Worm (Caenorhabditis elegans) whole organism, early embryonic: ENCODE measurements around the gene srh-258.

ENCODE experiments used
- ama-1 ChIP-seq: fragments of 150-350 bp; optimal IDR thresholded peaks from 2 replicates; lab custom pipeline; 2014
- ets-7 ChIP-seq: sonication (generic microtip); optimal IDR thresholded peaks from 2 replicates; lab custom pipeline; 2016; ENCODE audit warnings: missing genotype, missing genetic modification characterization, missing compliant biosample characterization
- hmbx-1 ChIP-seq: sonication (generic microtip); optimal IDR thresholded peaks from 2 replicates; lab custom pipeline; 2016; ENCODE audit warnings: mild to moderate bottlenecking, missing genetic modification characterization, missing compliant biosample characterization

DNA sequence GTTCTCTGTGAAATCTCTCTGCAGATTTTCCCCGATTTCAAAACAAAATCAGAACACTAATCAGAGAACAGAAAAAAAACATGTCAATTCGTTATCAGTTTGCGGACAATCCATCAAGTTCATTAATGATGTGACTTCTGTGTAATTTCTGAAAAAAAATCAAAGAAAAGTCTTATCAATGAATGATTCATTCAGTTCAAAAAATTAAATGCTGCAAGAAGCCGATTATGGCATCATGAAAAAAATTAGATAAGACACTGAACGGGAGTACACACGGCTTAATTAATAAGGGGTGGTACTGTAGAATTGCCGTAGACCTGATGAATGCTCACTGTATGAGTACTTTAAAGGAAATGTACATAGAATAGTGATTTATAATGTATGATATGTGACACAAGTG lies 31.2 kb downstream of the srh-258 start:
- no peak for TF ChIP-seq ama-1 (lab: Kevin White, UChicago)
- TF ChIP-seq ets-7 (tag; lab: Kevin White, UChicago), result no peak
- no peak for TF ChIP-seq hmbx-1
